Fruit fly (Drosophila melanogaster): ENCODE measurements around the gene CG9727.

The CG9727 gene

DNA sequence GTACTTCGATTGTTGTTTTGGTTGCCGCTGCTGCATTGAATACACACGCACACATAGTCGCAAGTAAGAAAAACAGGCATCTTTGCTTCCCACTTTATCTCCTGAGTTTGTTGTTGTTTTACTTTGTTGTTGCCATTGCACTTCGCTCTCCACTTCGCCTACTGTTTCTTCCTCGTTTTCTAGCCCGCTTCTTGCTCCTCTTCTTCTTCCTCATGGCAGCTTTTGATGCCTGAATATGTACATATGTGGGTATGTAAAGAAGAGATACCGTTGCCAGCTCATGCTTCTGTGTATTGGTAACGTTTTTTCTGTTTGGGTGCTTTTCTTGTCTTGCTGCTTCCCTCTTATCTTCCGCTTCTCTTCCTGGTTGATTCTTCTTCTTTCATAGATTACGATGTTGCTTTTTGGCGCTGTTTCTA, 47.3 kb downstream of the CG9727 start (continued):
- TF ChIP-seq trem (tag; optimal IDR thresholded peaks at IDR 0.05) = no peak
- TF ChIP-seq CG11085 (GFP tag; IDR thresholded peaks at IDR 0.05) = no peak
- no peak for TF ChIP-seq CG8281 (tag; optimal IDR thresholded peaks at IDR 0.05)
- TF ChIP-seq H2.0 (GFP tag; IDR thresholded peaks at IDR 0.05) = no peak
- no peak for TF ChIP-seq CG8478 (optimal IDR thresholded peaks at IDR 0.05)
- TF ChIP-seq gcm (GFP tag; optimal IDR thresholded peaks at IDR 0.05) = peak; percentile 63
- no peak for TF ChIP-seq NC2α (GFP tag; optimal IDR thresholded peaks at IDR 0.05)
- no peak for TF ChIP-seq cas (GFP tag; IDR thresholded peaks at IDR 0.05)
- no peak for TF ChIP-seq Taf1 (GFP tag; IDR thresholded peaks at IDR 0.05)
- TF ChIP-seq hth (optimal IDR thresholded peaks at IDR 0.05) = no peak
- no peak for TF ChIP-seq CG12299 (tag; optimal IDR thresholded peaks at IDR 0.05)
- no peak for TF ChIP-seq Ets97D (GFP tag; optimal IDR thresholded peaks at IDR 0.05)
- no peak for TF ChIP-seq Nf-YC (tag; optimal IDR thresholded peaks at IDR 0.05)
- TF ChIP-seq CG13775 (GFP tag; optimal IDR thresholded peaks at IDR 0.05) = no peak
- TF ChIP-seq bcd (GFP tag; optimal IDR thresholded peaks at IDR 0.05) = no peak
- no peak for TF ChIP-seq CG17359 (tag; optimal IDR thresholded peaks at IDR 0.05)
- peak; percentile 55 for TF ChIP-seq CG10431 (GFP tag; optimal IDR thresholded peaks at IDR 0.05)
- no peak for TF ChIP-seq gcm2 (GFP tag; optimal IDR thresholded peaks at IDR 0.05)

DNA sequence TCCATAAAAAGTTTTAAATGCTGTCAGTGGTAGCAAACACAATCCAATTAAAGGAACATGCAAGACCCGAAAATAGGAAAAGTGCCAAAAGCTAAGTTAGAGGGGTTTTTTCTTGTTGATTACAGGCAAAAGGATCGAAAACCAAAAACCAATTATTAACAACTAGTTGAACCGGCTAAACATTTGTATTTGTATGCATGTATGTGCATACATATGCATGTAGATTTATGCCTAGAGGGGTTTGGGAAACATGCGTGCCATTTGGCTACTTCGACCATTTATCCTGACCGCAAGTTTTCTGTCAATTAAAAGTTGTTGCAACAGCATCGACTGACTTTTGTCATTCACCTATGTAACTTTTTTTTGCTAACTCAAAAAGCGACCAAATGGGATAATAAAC, 48.0 kb downstream of the CG9727 start:
- TF ChIP-seq CG10267 (tag; optimal IDR thresholded peaks at IDR 0.05) (no peak), gfzf (GFP tag; optimal IDR thresholded peaks at IDR 0.05) (no peak), Ets65A (GFP tag) (peak; percentile 69), CG10959 (GFP tag; IDR thresholded peaks at IDR 0.05) (no peak), CG3163 (GFP tag; optimal IDR thresholded peaks at IDR 0.05) (no peak), TFAM (GFP tag; optimal IDR thresholded peaks at IDR 0.05) (no peak), CG9609 (GFP tag; optimal IDR thresholded peaks at IDR 0.05) (no peak), CG9797 (GFP tag; optimal IDR thresholded peaks at IDR 0.05) (no peak), disco-r (GFP tag; optimal IDR thresholded peaks at IDR 0.05) (no peak), pzg (GFP tag; optimal IDR thresholded peaks at IDR 0.05) (no peak), CG3726 (GFP tag; IDR thresholded peaks at IDR 0.05) (0 out of 3 replicates have a peak, but pooled peaks have one; percentile 23), Hey (tag; optimal IDR thresholded peaks at IDR 0.05) (no peak), MBD-R2 (GFP tag; IDR thresholded peaks at IDR 0.05) (no peak), CG13894 (tag; optimal IDR thresholded peaks at IDR 0.05) (no peak), dan (GFP tag; IDR thresholded peaks at IDR 0.05) (no peak), CG14860 (GFP tag; IDR thresholded peaks at IDR 0.05; ENCODE audit: partially characterized antibody) (no peak), CG18764 (GFP tag; optimal IDR thresholded peaks at IDR 0.05) (no peak), nerfin-2 (GFP tag; IDR thresholded peaks at IDR 0.05; ENCODE audit: partially characterized antibody) (no peak), vnd (GFP tag; IDR thresholded peaks at IDR 0.05; ENCODE audit: partially characterized antibody) (no peak), Lhr (GFP tag; optimal IDR thresholded peaks at IDR 0.05) (no peak), Bgb (GFP tag; IDR thresholded peaks at IDR 0.05; ENCODE audit: partially characterized antibody) (no peak), CG11456 (GFP tag; IDR thresholded peaks at IDR 0.05) (no peak), sens (GFP tag) (peak; percentile 50), CG8478 (optimal IDR thresholded peaks at IDR 0.05) (no peak), jumu (GFP tag; optimal IDR thresholded peaks at IDR 0.05) (no peak)

Data from whole organism, embryonic.